Worm (Caenorhabditis elegans) whole organism, early embryonic: Measurements from ENCODE around the gene H14N18.2.

Experiments
- F13C5.2 ChIP-seq: sonication (generic microtip); optimal IDR thresholded peaks from 2 replicates; lab custom pipeline; 2017; ENCODE audit warnings: mild to moderate bottlenecking, missing genetic modification characterization, inconsistent platforms, missing compliant biosample characterization
- aly-1 ChIP-seq: sonication (generic microtip); optimal IDR thresholded peaks from 2 replicates; lab custom pipeline; 2016; ENCODE audit warnings: missing genetic modification characterization, missing compliant biosample characterization
- ama-1 ChIP-seq: fragments of 150-350 bp; optimal IDR thresholded peaks from 2 replicates; lab custom pipeline; 2014
- ceh-13 ChIP-seq: fragments of 200-800 bp; sonication (Bioruptor generic); optimal IDR thresholded peaks from 2 replicates; lab custom pipeline; 2018; ENCODE audit warnings: mild to moderate bottlenecking, missing genetic modification characterization, missing compliant biosample characterization
- ets-7 ChIP-seq: sonication (generic microtip); optimal IDR thresholded peaks from 2 replicates; lab custom pipeline; 2016; ENCODE audit warnings: missing genotype, missing genetic modification characterization, missing compliant biosample characterization
- flt-1 ChIP-seq: fragments of 200-800 bp; sonication (Bioruptor generic); IDR thresholded peaks from 2 replicates; pipeline ENCODE4 v1.3.6; 2022; ENCODE audit warnings: missing genetic modification characterization, missing compliant biosample characterization
- hmbx-1 ChIP-seq: sonication (generic microtip); optimal IDR thresholded peaks from 2 replicates; lab custom pipeline; 2016; ENCODE audit warnings: mild to moderate bottlenecking, missing genetic modification characterization, missing compliant biosample characterization
- hnd-1 ChIP-seq: sonication (generic microtip); optimal IDR thresholded peaks from 2 replicates; lab custom pipeline; 2016; ENCODE audit warnings: missing genetic modification characterization, missing compliant biosample characterization
- pes-1 ChIP-seq: fragments of 200-800 bp; sonication (Bioruptor generic); IDR thresholded peaks from 2 replicates; pipeline ENCODE4 v1.3.6; 2022; ENCODE audit warnings: missing genetic modification reagents, missing genetic modification characterization, missing compliant biosample characterization
- scrt-1 ChIP-seq: fragments of 200-800 bp; sonication (Bioruptor generic); IDR thresholded peaks from 2 replicates; pipeline ENCODE4 v1.3.6; 2022; ENCODE audit warnings: missing genetic modification characterization, missing compliant biosample characterization
- sea-1 ChIP-seq: fragments of 200-800 bp; sonication (Bioruptor generic); conservative IDR thresholded peaks from 2 replicates; pipeline ENCODE4 v1.3.6; 2022; ENCODE audit warnings: missing genetic modification characterization, missing compliant biosample characterization
- tbx-11 ChIP-seq: fragments of 200-800 bp; sonication (Bioruptor generic); IDR thresholded peaks from 2 replicates; pipeline ENCODE4 v1.3.6; 2022; ENCODE audit warnings: missing genetic modification characterization, missing compliant biosample characterization
- tbx-37 ChIP-seq: fragments of 200-800 bp; sonication (Bioruptor generic); conservative IDR thresholded peaks from 2 replicates; pipeline ENCODE4 v1.3.6; 2022; ENCODE audit warnings: missing genetic modification reagents, missing genetic modification characterization, missing compliant biosample characterization
- tra-4 ChIP-seq: sonication (generic microtip); optimal IDR thresholded peaks from 2 replicates; lab custom pipeline; 2017; ENCODE audit warnings: missing genetic modification characterization, missing compliant biosample characterization

ce11 chrV:8946142-8946541 is 13.7 kb downstream of the H14N18.2 start:
- TF ChIP-seq tbx-11 (GFP tag; lab: Robert Waterston, UW) = no peak
- no peak for TF ChIP-seq ceh-13 (GFP tag; lab: Kevin White, UChicago)
- no peak for TF ChIP-seq ets-7 (tag; lab: Kevin White, UChicago)
- no peak for TF ChIP-seq ama-1 (lab: Kevin White, UChicago)
- no peak for TF ChIP-seq pes-1 (GFP tag; lab: Robert Waterston, UW)
- TF ChIP-seq tbx-37 = no peak
- no peak for TF ChIP-seq flt-1 (GFP tag; lab: Robert Waterston, UW)
- TF ChIP-seq hmbx-1 (tag; lab: Kevin White, UChicago) = no peak
- no peak for TF ChIP-seq tra-4 (tag; lab: Kevin White, UChicago)
- TF ChIP-seq F13C5.2 (tag; lab: Kevin White, UChicago) = no peak
- TF ChIP-seq scrt-1 (GFP tag; lab: Robert Waterston, UW) = no peak
- TF ChIP-seq hnd-1 (tag; lab: Kevin White, UChicago) = no peak
- no peak for TF ChIP-seq aly-1
- TF ChIP-seq sea-1 (GFP tag; lab: Robert Waterston, UW) = no peak
